Worm (Caenorhabditis elegans): ENCODE measurements around the gene CC8.3.

DNA sequence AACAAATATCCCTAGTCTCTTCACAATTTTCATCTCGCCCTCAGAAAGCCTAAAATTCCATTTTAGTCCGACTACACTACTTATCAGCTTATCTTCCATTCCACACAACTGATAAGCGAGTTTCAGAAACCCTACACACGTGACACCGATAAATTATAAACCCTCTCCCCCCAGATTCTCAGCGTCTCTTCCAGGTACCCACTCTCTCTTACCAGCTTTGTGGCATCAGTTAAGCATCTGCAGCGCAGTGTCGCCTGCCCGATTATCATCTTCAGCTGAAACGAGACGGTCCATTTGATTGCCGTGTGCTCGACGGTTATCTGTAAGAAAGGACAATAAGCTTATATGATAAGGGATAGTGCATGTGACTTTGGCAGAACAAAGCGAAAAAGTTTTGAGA is 30.2 kb downstream of the CC8.3 start:
- TF ChIP-seq him-1 (tag; optimal IDR thresholded peaks at IDR 0.05) (no peak), W03F9.2 (tag; optimal IDR thresholded peaks at IDR 0.05) (no peak), dao-5 (tag; optimal IDR thresholded peaks at IDR 0.05) (no peak)
